Worm (Caenorhabditis elegans): ENCODE results near the gene srt-69.
A peak's percentile ranks its signal among the peaks of the same experiment; 100 is the strongest.

The srt-69 gene

ce11 chrV:5265581-5265980 lies at the start of gene srt-69, which contains the start of gene B0238.12:
srt-69 (minus strand) TSS chrV:5265681.
B0238.12 (plus strand) TSS chrV:5265844.
- TF ChIP-seq him-1 (tag; optimal IDR thresholded peaks at IDR 0.05): no peak
- no peak for TF ChIP-seq dao-5 (tag; optimal IDR thresholded peaks at IDR 0.05)
- TF ChIP-seq W03F9.2 (tag; optimal IDR thresholded peaks at IDR 0.05): no peak

ce11 chrV:5314104-5314503 lies 48.6 kb upstream of the srt-69 start, which contains the start of gene C10G8.2:
C10G8.2 (plus strand) TSS chrV:5314404.
- TF ChIP-seq dao-5 (tag; optimal IDR thresholded peaks at IDR 0.05) (no peak), him-1 (tag; optimal IDR thresholded peaks at IDR 0.05) (no peak), W03F9.2 (tag; optimal IDR thresholded peaks at IDR 0.05) (no peak)

ce11 chrV:5312453-5312852 lies 47.0 kb upstream of the srt-69 start, which contains the start of gene C10G8.3:
C10G8.3 (plus strand) TSS chrV:5312753.
- TF ChIP-seq dao-5 (tag; optimal IDR thresholded peaks at IDR 0.05) (no peak), W03F9.2 (tag; optimal IDR thresholded peaks at IDR 0.05) (no peak), him-1 (tag; optimal IDR thresholded peaks at IDR 0.05) (no peak)

- no peak for TF ChIP-seq dao-5 (tag; optimal IDR thresholded peaks at IDR 0.05)
- TF ChIP-seq him-1 (tag; optimal IDR thresholded peaks at IDR 0.05): no peak
- no peak for TF ChIP-seq W03F9.2 (tag; optimal IDR thresholded peaks at IDR 0.05)
These were observed 46.2 kb upstream of the srt-69 start, which contains the start of gene C10G8.4 for ce11 chrV:5311635-5312034. C10G8.4 (plus strand) TSS chrV:5311935.

- TF ChIP-seq him-1 (tag; optimal IDR thresholded peaks at IDR 0.05): no peak
- TF ChIP-seq dao-5 (tag; optimal IDR thresholded peaks at IDR 0.05): no peak
- TF ChIP-seq W03F9.2 (tag; optimal IDR thresholded peaks at IDR 0.05): no peak
These were observed 38.9 kb upstream of the srt-69 start for ce11 chrV:5304366-5304765.

- TF ChIP-seq dao-5 (tag; optimal IDR thresholded peaks at IDR 0.05) (no peak), him-1 (tag; optimal IDR thresholded peaks at IDR 0.05) (no peak), W03F9.2 (tag; optimal IDR thresholded peaks at IDR 0.05) (no peak)
These were observed 37.9 kb upstream of the srt-69 start, which contains the start of gene ncx-2 for ce11 chrV:5303389-5303788. ncx-2 (plus strand) TSS chrV:5303689.

- no peak for TF ChIP-seq W03F9.2 (tag; optimal IDR thresholded peaks at IDR 0.05)
- no peak for TF ChIP-seq him-1 (tag; optimal IDR thresholded peaks at IDR 0.05)
- no peak for TF ChIP-seq dao-5 (tag; optimal IDR thresholded peaks at IDR 0.05)
These were observed 35.7 kb upstream of the srt-69 start for ce11 chrV:5301226-5301625.

ce11 chrV:5297740-5298139 lies 32.3 kb upstream of the srt-69 start:
- TF ChIP-seq W03F9.2 (tag; optimal IDR thresholded peaks at IDR 0.05) (no peak), him-1 (tag; optimal IDR thresholded peaks at IDR 0.05) (no peak), dao-5 (tag; optimal IDR thresholded peaks at IDR 0.05) (no peak)

- TF ChIP-seq him-1 (tag; optimal IDR thresholded peaks at IDR 0.05) (no peak), W03F9.2 (tag; optimal IDR thresholded peaks at IDR 0.05) (no peak), dao-5 (tag; optimal IDR thresholded peaks at IDR 0.05) (no peak)
These were observed 30.5 kb upstream of the srt-69 start for ce11 chrV:5295940-5296339.

ce11 chrV:5288676-5289075 lies 23.2 kb upstream of the srt-69 start:
- TF ChIP-seq W03F9.2 (tag; optimal IDR thresholded peaks at IDR 0.05): no peak
- no peak for TF ChIP-seq dao-5 (tag; optimal IDR thresholded peaks at IDR 0.05)
- no peak for TF ChIP-seq him-1 (tag; optimal IDR thresholded peaks at IDR 0.05)

ce11 chrV:5287273-5287672 lies 21.8 kb upstream of the srt-69 start, which contains the start of gene Y49G5A.1:
Y49G5A.1 (minus strand) TSS chrV:5287373.
- TF ChIP-seq W03F9.2 (tag; optimal IDR thresholded peaks at IDR 0.05) (no peak), him-1 (tag; optimal IDR thresholded peaks at IDR 0.05) (no peak), dao-5 (tag; optimal IDR thresholded peaks at IDR 0.05) (no peak)

- no peak for TF ChIP-seq dao-5 (tag; optimal IDR thresholded peaks at IDR 0.05)
- no peak for TF ChIP-seq W03F9.2 (tag; optimal IDR thresholded peaks at IDR 0.05)
- no peak for TF ChIP-seq him-1 (tag; optimal IDR thresholded peaks at IDR 0.05)
These were observed 12.5 kb upstream of the srt-69 start, which contains the start of gene B0238.9 for ce11 chrV:5278001-5278400. B0238.9 (minus strand) TSS chrV:5278101.

ce11 chrV:5275426-5276007 lies 10.0 kb upstream of the srt-69 start:
- no peak for TF ChIP-seq him-1 (tag; optimal IDR thresholded peaks at IDR 0.05)
- no peak for TF ChIP-seq W03F9.2 (tag; optimal IDR thresholded peaks at IDR 0.05)
- no peak for TF ChIP-seq dao-5 (tag; optimal IDR thresholded peaks at IDR 0.05)

- TF ChIP-seq him-1 (tag; optimal IDR thresholded peaks at IDR 0.05) (no peak), W03F9.2 (tag; optimal IDR thresholded peaks at IDR 0.05) (peak; percentile 36), dao-5 (tag; optimal IDR thresholded peaks at IDR 0.05) (no peak)
These were observed 9.5 kb upstream of the srt-69 start for ce11 chrV:5274974-5275373.

- TF ChIP-seq W03F9.2 (tag; optimal IDR thresholded peaks at IDR 0.05) (no peak), him-1 (tag; optimal IDR thresholded peaks at IDR 0.05) (no peak), dao-5 (tag; optimal IDR thresholded peaks at IDR 0.05) (no peak)
These were observed 8.3 kb upstream of the srt-69 start, which contains the start of gene natc-2 for ce11 chrV:5273770-5274169. natc-2 (plus strand) TSS chrV:5274070.
